Worm (Caenorhabditis elegans): ENCODE data around the gene T24C12.1.

Gene T24C12.1

ce11 chrX:2204963-2205362 is 5.7 kb downstream of the T24C12.1 start, which contains the start of gene T24C12.4:
T24C12.4 (minus strand) TSS chrX:2205063.
- TF ChIP-seq scrt-1 (GFP tag; IDR thresholded peaks at IDR 0.05) (no peak), tra-4 (tag; optimal IDR thresholded peaks at IDR 0.05) (no peak), ama-1 (optimal IDR thresholded peaks at IDR 0.05) (no peak), flt-1 (GFP tag; IDR thresholded peaks at IDR 0.05) (no peak), ceh-36 (tag; optimal IDR thresholded peaks at IDR 0.05) (no peak), hmg-4 (GFP tag; optimal IDR thresholded peaks at IDR 0.05) (no peak), sea-1 (GFP tag; conservative IDR thresholded peaks at IDR 0.05) (no peak), hmbx-1 (tag; optimal IDR thresholded peaks at IDR 0.05) (no peak)

ce11 chrX:2208391-2208790 is 9.2 kb downstream of the T24C12.1 start:
- TF ChIP-seq scrt-1 (GFP tag; IDR thresholded peaks at IDR 0.05): no peak
- no peak for TF ChIP-seq tbx-11 (GFP tag; IDR thresholded peaks at IDR 0.05)
- no peak for TF ChIP-seq hmbx-1 (tag; optimal IDR thresholded peaks at IDR 0.05)
- TF ChIP-seq pes-1 (GFP tag; IDR thresholded peaks at IDR 0.05): no peak
- no peak for TF ChIP-seq ceh-13 (GFP tag; optimal IDR thresholded peaks at IDR 0.05)
- no peak for TF ChIP-seq ets-7 (tag; optimal IDR thresholded peaks at IDR 0.05)
- no peak for TF ChIP-seq hnd-1 (tag; optimal IDR thresholded peaks at IDR 0.05)
- no peak for TF ChIP-seq sea-1 (GFP tag; conservative IDR thresholded peaks at IDR 0.05)
- no peak for TF ChIP-seq flt-1 (GFP tag; IDR thresholded peaks at IDR 0.05)
- no peak for TF ChIP-seq ceh-36 (tag; optimal IDR thresholded peaks at IDR 0.05)
- TF ChIP-seq tbx-37 (GFP tag; conservative IDR thresholded peaks at IDR 0.05): no peak
- TF ChIP-seq ama-1 (optimal IDR thresholded peaks at IDR 0.05): no peak
- TF ChIP-seq F13C5.2 (tag; optimal IDR thresholded peaks at IDR 0.05): no peak

- TF ChIP-seq sea-1 (GFP tag; conservative IDR thresholded peaks at IDR 0.05) (no peak), ceh-13 (GFP tag; optimal IDR thresholded peaks at IDR 0.05) (no peak), hnd-1 (tag; optimal IDR thresholded peaks at IDR 0.05) (no peak), hmg-4 (GFP tag; optimal IDR thresholded peaks at IDR 0.05) (no peak), aly-1 (tag; optimal IDR thresholded peaks at IDR 0.05) (no peak), tbx-11 (GFP tag; IDR thresholded peaks at IDR 0.05) (no peak), pes-1 (GFP tag; IDR thresholded peaks at IDR 0.05) (no peak)
Measured at ce11 chrX:2210164-2210563, 10.9 kb downstream of the T24C12.1 start.

- TF ChIP-seq scrt-1 (GFP tag; IDR thresholded peaks at IDR 0.05) (no peak), hnd-1 (tag; optimal IDR thresholded peaks at IDR 0.05) (no peak), flt-1 (GFP tag; IDR thresholded peaks at IDR 0.05) (no peak), ets-7 (tag; optimal IDR thresholded peaks at IDR 0.05) (no peak), tra-4 (tag; optimal IDR thresholded peaks at IDR 0.05) (no peak), ceh-36 (tag; optimal IDR thresholded peaks at IDR 0.05) (no peak), ama-1 (optimal IDR thresholded peaks at IDR 0.05) (no peak), tbx-37 (GFP tag; conservative IDR thresholded peaks at IDR 0.05) (no peak), ceh-13 (GFP tag; optimal IDR thresholded peaks at IDR 0.05) (no peak), tbx-11 (GFP tag; IDR thresholded peaks at IDR 0.05) (no peak), hmg-4 (GFP tag; optimal IDR thresholded peaks at IDR 0.05) (no peak), F13C5.2 (tag; optimal IDR thresholded peaks at IDR 0.05) (no peak), aly-1 (tag; optimal IDR thresholded peaks at IDR 0.05) (no peak), sea-1 (GFP tag; conservative IDR thresholded peaks at IDR 0.05) (no peak), B0310.2 (tag; optimal IDR thresholded peaks at IDR 0.05) (no peak)
Measured at ce11 chrX:2210751-2211150, 11.5 kb downstream of the T24C12.1 start, which contains the start of gene peb-1. peb-1 (plus strand) TSS chrX:2211051.

- TF ChIP-seq ceh-13 (GFP tag; optimal IDR thresholded peaks at IDR 0.05) (no peak), hnd-1 (tag; optimal IDR thresholded peaks at IDR 0.05) (no peak), sea-1 (GFP tag; conservative IDR thresholded peaks at IDR 0.05) (no peak), tra-4 (tag; optimal IDR thresholded peaks at IDR 0.05) (no peak), ceh-36 (tag; optimal IDR thresholded peaks at IDR 0.05) (no peak), tbx-11 (GFP tag; IDR thresholded peaks at IDR 0.05) (no peak), pes-1 (GFP tag; IDR thresholded peaks at IDR 0.05) (no peak), ama-1 (optimal IDR thresholded peaks at IDR 0.05) (no peak), F13C5.2 (tag; optimal IDR thresholded peaks at IDR 0.05) (no peak), scrt-1 (GFP tag; IDR thresholded peaks at IDR 0.05) (no peak)
Measured at ce11 chrX:2212141-2212540, 12.9 kb downstream of the T24C12.1 start.

- TF ChIP-seq flt-1 (GFP tag; IDR thresholded peaks at IDR 0.05) (no peak), B0310.2 (tag; optimal IDR thresholded peaks at IDR 0.05) (no peak)
Measured at ce11 chrX:2212712-2213111, 13.5 kb downstream of the T24C12.1 start.

ce11 chrX:2213400-2214362 is 14.4 kb downstream of the T24C12.1 start:
- TF ChIP-seq pes-1 (GFP tag; IDR thresholded peaks at IDR 0.05) (no peak), ama-1 (optimal IDR thresholded peaks at IDR 0.05) (no peak)

ce11 chrX:2214454-2214853 is 15.2 kb downstream of the T24C12.1 start:
- TF ChIP-seq tra-4 (tag; optimal IDR thresholded peaks at IDR 0.05) (no peak), F13C5.2 (tag; optimal IDR thresholded peaks at IDR 0.05) (no peak), sea-1 (GFP tag; conservative IDR thresholded peaks at IDR 0.05) (no peak), tbx-37 (GFP tag; conservative IDR thresholded peaks at IDR 0.05) (no peak), hmg-4 (GFP tag; optimal IDR thresholded peaks at IDR 0.05) (no peak), B0310.2 (tag; optimal IDR thresholded peaks at IDR 0.05) (no peak), ceh-36 (tag; optimal IDR thresholded peaks at IDR 0.05) (no peak), flt-1 (GFP tag; IDR thresholded peaks at IDR 0.05) (no peak), scrt-1 (GFP tag; IDR thresholded peaks at IDR 0.05) (no peak), hnd-1 (tag; optimal IDR thresholded peaks at IDR 0.05) (no peak), hmbx-1 (tag; optimal IDR thresholded peaks at IDR 0.05) (no peak), pes-1 (GFP tag; IDR thresholded peaks at IDR 0.05) (no peak), ama-1 (optimal IDR thresholded peaks at IDR 0.05) (no peak), tbx-11 (GFP tag; IDR thresholded peaks at IDR 0.05) (no peak), ets-7 (tag; optimal IDR thresholded peaks at IDR 0.05) (no peak), ceh-13 (GFP tag; optimal IDR thresholded peaks at IDR 0.05) (no peak), aly-1 (tag; optimal IDR thresholded peaks at IDR 0.05) (no peak)
